Worm (Caenorhabditis elegans) whole organism, L4 larva: ENCODE measurements around the gene Y41G9A.17.

Experiments used
- F10B5.3 ChIP-seq: sonication (generic microtip); optimal IDR thresholded peaks from 2 replicates; lab custom pipeline; 2016; ENCODE audit warnings: mild to moderate bottlenecking, missing genetic modification characterization, missing compliant biosample characterization
- F44E2.7 ChIP-seq: fragments of 200-800 bp; sonication (Bioruptor generic); IDR thresholded peaks from 2 replicates; pipeline ENCODE4 v2.1.2; 2022; ENCODE audit warnings: missing genetic modification characterization, missing compliant biosample characterization
- F49E8.2 ChIP-seq: sonication (generic microtip); optimal IDR thresholded peaks from 2 replicates; lab custom pipeline; 2016; ENCODE audit warnings: missing compliant biosample characterization, mild to moderate bottlenecking, missing genetic modification characterization, borderline replicate concordance
- R02D3.7 ChIP-seq: fragments of 150-350 bp; sonication (generic microtip); optimal IDR thresholded peaks from 3 replicates; lab custom pipeline; 2014; ENCODE audit warnings: missing biosample characterization, missing genetic modification characterization
- Y105C5A.15 ChIP-seq: fragments of 200-800 bp; sonication (Bioruptor generic); IDR thresholded peaks from 2 replicates; pipeline ENCODE4 v1.3.6; 2022; ENCODE audit warnings: missing genetic modification characterization, missing compliant biosample characterization
- Y5F2A.4 ChIP-seq: fragments of 200-800 bp; sonication (Bioruptor generic); optimal IDR thresholded peaks from 2 replicates; lab custom pipeline; 2018; ENCODE audit warnings: mild to moderate bottlenecking, missing genetic modification characterization, missing compliant biosample characterization
- Y75B8A.6 ChIP-seq: fragments of 200-800 bp; sonication (Bioruptor generic); IDR thresholded peaks from 2 replicates; pipeline ENCODE4 v1.3.6; 2022; ENCODE audit warnings: missing genetic modification reagents, missing genetic modification characterization, missing compliant biosample characterization
- ZK546.5 ChIP-seq, 2 experiments: sonication (generic microtip); optimal IDR thresholded peaks; 2 replicates each; lab custom pipeline; 2017; ENCODE audit warnings: missing biosample characterization in 2 of 2, missing genetic modification characterization in 2 of 2
- aha-1 ChIP-seq: fragments of 150-350 bp; peaks from one replicate; lab custom pipeline; 2014; ENCODE audit warnings: missing biosample characterization, missing genetic modification characterization
- arid-1 ChIP-seq: fragments of 200-800 bp; sonication (Bioruptor generic); conservative IDR thresholded peaks from 2 replicates; pipeline ENCODE4 v1.3.6; 2022; ENCODE audit warnings: missing genetic modification reagents, missing genetic modification characterization, missing compliant biosample characterization
- cey-2 ChIP-seq: sonication (generic microtip); optimal IDR thresholded peaks from 3 replicates; lab custom pipeline; 2017; ENCODE audit warnings: missing genetic modification characterization, mild to moderate bottlenecking, missing compliant biosample characterization, antibody characterized with exemption, borderline replicate concordance; ENCODE audit not compliant: insufficient read depth
- daf-12 ChIP-seq: fragments of 150-350 bp; optimal IDR thresholded peaks from 2 replicates; lab custom pipeline; 2014; ENCODE audit warnings: missing biosample characterization, missing genetic modification reagents, missing genetic modification characterization
- daf-16 ChIP-seq, 3 experiments: sonication (generic microtip); optimal IDR thresholded peaks; 2 replicates each; lab custom pipeline; 2016 to 2017; ENCODE audit warnings: missing genetic modification characterization in 3 of 3, missing genetic modification reagents in 3 of 3, mild to moderate bottlenecking in 2 of 3, missing compliant biosample characterization in 2 of 3, missing biosample characterization in 1 of 3, moderate library complexity in 1 of 3
- daf-19 ChIP-seq: fragments of 200-800 bp; sonication (Bioruptor generic); conservative IDR thresholded peaks from 2 replicates; pipeline ENCODE4 v1.3.6; 2022; ENCODE audit warnings: missing genetic modification characterization, missing compliant biosample characterization
- dmd-6 ChIP-seq: fragments of 200-800 bp; sonication (Bioruptor generic); IDR thresholded peaks from 2 replicates; pipeline ENCODE4 v1.3.6; 2022; ENCODE audit warnings: missing genetic modification reagents, missing genetic modification characterization, missing compliant biosample characterization
- dmd-9 ChIP-seq: fragments of 200-800 bp; sonication (Bioruptor generic); IDR thresholded peaks from 2 replicates; pipeline ENCODE4 v1.3.6; 2022; ENCODE audit warnings: missing genetic modification reagents, missing genetic modification characterization, missing compliant biosample characterization
- egl-43 ChIP-seq: fragments of 200-800 bp; sonication (Bioruptor generic); IDR thresholded peaks from 2 replicates; pipeline ENCODE4 v1.3.6; 2022; ENCODE audit warnings: missing genetic modification reagents, missing genetic modification characterization, missing compliant biosample characterization
- gei-8 ChIP-seq: fragments of 200-800 bp; sonication (Bioruptor generic); optimal IDR thresholded peaks from 2 replicates; lab custom pipeline; 2018; ENCODE audit warnings: mild to moderate bottlenecking, missing genetic modification characterization, missing compliant biosample characterization
- hlh-11 ChIP-seq: fragments of 200-800 bp; sonication (Bioruptor generic); optimal IDR thresholded peaks from 2 replicates; lab custom pipeline; 2018; ENCODE audit warnings: mild to moderate bottlenecking, missing genetic modification characterization, missing compliant biosample characterization
- hlh-30 ChIP-seq: sonication (generic microtip); optimal IDR thresholded peaks from 2 replicates; lab custom pipeline; 2017; ENCODE audit warnings: antibody characterized with exemption, mild to moderate bottlenecking, missing genetic modification characterization, missing compliant biosample characterization; ENCODE audit not compliant: insufficient read depth
- hmg-1.1 ChIP-seq: fragments of 200-800 bp; sonication (Bioruptor generic); IDR thresholded peaks from 2 replicates; pipeline ENCODE4 v1.3.6; 2022; ENCODE audit warnings: missing genetic modification reagents, missing genetic modification characterization, missing compliant biosample characterization
- lin-15B ChIP-seq: fragments of 150-350 bp; sonication (generic microtip); optimal IDR thresholded peaks from 3 replicates; lab custom pipeline; 2014; ENCODE audit warnings: missing biosample characterization, missing genetic modification characterization
- mes-2 ChIP-seq: sonication (generic microtip); optimal IDR thresholded peaks from 2 replicates; lab custom pipeline; 2016; ENCODE audit warnings: missing genotype, mild to moderate bottlenecking, missing genetic modification characterization, missing compliant biosample characterization; ENCODE audit not compliant: poor library complexity, severe bottlenecking
- mxl-2 ChIP-seq: fragments of 200-800 bp; sonication (Bioruptor generic); conservative IDR thresholded peaks from 2 replicates; pipeline ENCODE4 v1.3.6; 2022; ENCODE audit warnings: missing genetic modification reagents, missing genetic modification characterization, missing compliant biosample characterization
- mxl-3 ChIP-seq: fragments of 200-800 bp; sonication (Bioruptor generic); optimal IDR thresholded peaks from 2 replicates; lab custom pipeline; 2018; ENCODE audit warnings: mild to moderate bottlenecking, missing genetic modification characterization, missing compliant biosample characterization
- nhr-111 ChIP-seq: fragments of 200-800 bp; sonication (Bioruptor generic); optimal IDR thresholded peaks from 2 replicates; lab custom pipeline; 2018; ENCODE audit warnings: mild to moderate bottlenecking, missing genetic modification characterization, missing compliant biosample characterization
- nhr-237 ChIP-seq: sonication (generic microtip); optimal IDR thresholded peaks from 2 replicates; lab custom pipeline; 2017; ENCODE audit warnings: missing biosample characterization, missing genetic modification characterization
- nhr-25 ChIP-seq: sonication (generic microtip); optimal IDR thresholded peaks from 2 replicates; lab custom pipeline; 2017; ENCODE audit warnings: missing genetic modification characterization, mild to moderate bottlenecking, missing compliant biosample characterization, antibody characterized with exemption, moderate library complexity, borderline replicate concordance; ENCODE audit not compliant: insufficient read depth
- nhr-6 ChIP-seq: fragments of 150-350 bp; optimal IDR thresholded peaks from 2 replicates; lab custom pipeline; 2014; ENCODE audit warnings: missing biosample characterization, missing genetic modification characterization
- nhr-77 ChIP-seq: fragments of 150-350 bp; optimal IDR thresholded peaks from 2 replicates; lab custom pipeline; 2014; ENCODE audit warnings: missing biosample characterization, missing genetic modification characterization
- pqm-1 ChIP-seq: sonication (generic microtip); optimal IDR thresholded peaks from 2 replicates; lab custom pipeline; 2017; ENCODE audit warnings: missing biosample characterization, missing genetic modification characterization
- rbr-2 ChIP-seq: sonication (generic microtip); optimal IDR thresholded peaks from 2 replicates; lab custom pipeline; 2016; ENCODE audit warnings: missing genotype, missing genetic modification characterization, missing compliant biosample characterization
- saeg-2 ChIP-seq: fragments of 200-800 bp; sonication (Bioruptor generic); IDR thresholded peaks from 2 replicates; pipeline ENCODE4 v1.3.6; 2022; ENCODE audit warnings: missing genetic modification reagents, missing genetic modification characterization, missing compliant biosample characterization
- set-16 ChIP-seq: fragments of 200-800 bp; sonication (Bioruptor generic); IDR thresholded peaks from 2 replicates; pipeline ENCODE4 v1.3.6; 2022; ENCODE audit warnings: missing genetic modification reagents, missing genetic modification characterization, missing compliant biosample characterization
- skn-1 ChIP-seq: fragments of 150-350 bp; optimal IDR thresholded peaks from 2 replicates; lab custom pipeline; 2014; ENCODE audit warnings: missing biosample characterization, missing genetic modification characterization
- snpc-4 ChIP-seq: fragments of 150-350 bp; optimal IDR thresholded peaks from 2 replicates; lab custom pipeline; 2014; ENCODE audit warnings: missing biosample characterization, missing genetic modification characterization
- spr-1 ChIP-seq: sonication (generic microtip); optimal IDR thresholded peaks from 2 replicates; lab custom pipeline; 2016; ENCODE audit warnings: mild to moderate bottlenecking, missing genetic modification characterization, missing compliant biosample characterization
- spr-3 ChIP-seq: fragments of 200-800 bp; sonication (Bioruptor generic); optimal IDR thresholded peaks from 2 replicates; lab custom pipeline; 2018; ENCODE audit warnings: mild to moderate bottlenecking, missing genetic modification characterization, missing compliant biosample characterization
- tra-1 ChIP-seq: fragments of 200-800 bp; sonication (Bioruptor generic); IDR thresholded peaks from 2 replicates; pipeline ENCODE4 v1.3.6; 2022; ENCODE audit warnings: missing genetic modification reagents, missing genetic modification characterization, missing compliant biosample characterization
- unc-39 ChIP-seq: sonication (generic microtip); optimal IDR thresholded peaks from 2 replicates; lab custom pipeline; 2017; ENCODE audit warnings: missing biosample characterization, missing genetic modification characterization
- unc-62 ChIP-seq, 3 experiments: fragments of 150-350 bp in 1 of 3; sonication (generic microtip); optimal IDR thresholded peaks in 2 of 3; peaks in 1 of 3; 1 replicate in 1 of 3; 2 replicates in 2 of 3; lab custom pipeline; 2014 to 2017; ENCODE audit warnings: missing biosample characterization in 3 of 3, missing genetic modification characterization in 3 of 3, missing genetic modification reagents in 3 of 3, missing genotype in 1 of 3
- zfp-2 ChIP-seq: sonication (generic microtip); optimal IDR thresholded peaks from 2 replicates; lab custom pipeline; 2016; ENCODE audit warnings: mild to moderate bottlenecking, missing genetic modification characterization, missing compliant biosample characterization
- zip-2 ChIP-seq: fragments of 150-350 bp; optimal IDR thresholded peaks from 2 replicates; lab custom pipeline; 2014; ENCODE audit warnings: missing biosample characterization, missing genetic modification characterization

The Y41G9A.17 gene

ce11 chrX:3048696-3049095 is 49.1 kb upstream of the Y41G9A.17 start:
- TF ChIP-seq mes-2 (tag; lab: Kevin White, UChicago): no peak
- peak; percentile 9 for TF ChIP-seq aha-1 (tag; lab: Kevin White, UChicago)
- no peak for TF ChIP-seq daf-19 (GFP tag; lab: Robert Waterston, UW)
- no peak for TF ChIP-seq daf-12 (tag; lab: Kevin White, UChicago)

ce11 chrX:3047224-3047623 is 47.7 kb upstream of the Y41G9A.17 start:
- TF ChIP-seq gei-8: no peak
- TF ChIP-seq nhr-25 (tag; lab: Kevin White, UChicago): no peak
- peak; percentile 25 for TF ChIP-seq aha-1 (tag; lab: Kevin White, UChicago)
- TF ChIP-seq pqm-1 (tag; lab: Kevin White, UChicago): peak; percentile 28
- no peak for TF ChIP-seq daf-16 (GFP tag; optimal IDR thresholded peaks at IDR 0.05; lab: Kevin White, UChicago)
- peak; percentile 4 for TF ChIP-seq daf-16 (tag; optimal IDR thresholded peaks at IDR 0.05; lab: Kevin White, UChicago)
- TF ChIP-seq dmd-6: peak; percentile 40; the same call in 1 of the 2 replicates
- no peak for TF ChIP-seq unc-39 (tag; lab: Kevin White, UChicago)

- TF ChIP-seq dmd-6: peak; percentile 74
- 0 out of 2 replicates have a peak, but pooled peaks have one; percentile 5 for TF ChIP-seq tra-1 (GFP tag; lab: Robert Waterston, UW)
- TF ChIP-seq Y5F2A.4: no peak
- TF ChIP-seq egl-43 (GFP tag; lab: Robert Waterston, UW): no peak
- TF ChIP-seq hlh-11: peak; percentile 19
Observed at ce11 chrX:3045466-3045865, 45.9 kb upstream of the Y41G9A.17 start, which contains the start of gene cnnm-3. cnnm-3 (minus strand) TSS chrX:3045847.

- TF ChIP-seq Y105C5A.15 (no peak), set-16 (GFP tag; lab: Robert Waterston, UW) (peak; percentile 83), spr-3 (no peak), spr-1 (no peak), R02D3.7 (tag; lab: Kevin White, UChicago) (no peak), gei-8 (no peak), egl-43 (GFP tag; lab: Robert Waterston, UW) (no peak), F10B5.3 (tag; lab: Kevin White, UChicago) (no peak), nhr-6 (tag; lab: Kevin White, UChicago) (no peak), nhr-237 (tag; lab: Kevin White, UChicago) (no peak), F44E2.7 (no peak), lin-15B (tag; lab: Kevin White, UChicago) (no peak), Y75B8A.6 (GFP tag; lab: Robert Waterston, UW) (no peak), arid-1 (GFP tag; lab: Robert Waterston, UW) (no peak), snpc-4 (no peak), aha-1 (tag; lab: Kevin White, UChicago) (peak; percentile 69), dmd-9 (no peak), mes-2 (tag; lab: Kevin White, UChicago) (no peak), ZK546.5 (tag; optimal IDR thresholded peaks at IDR 0.05; lab: Kevin White, UChicago) (no peak), F49E8.2 (no peak), rbr-2 (tag; lab: Kevin White, UChicago) (no peak), mxl-3 (GFP tag; lab: Kevin White, UChicago) (peak; percentile 28), hmg-1.1 (0 out of 2 replicates have a peak, but pooled peaks have one; percentile 40), nhr-25 (tag; lab: Kevin White, UChicago) (no peak), unc-62 (GFP tag; optimal IDR thresholded peaks at IDR 0.05 in 1 of 2; lab: Kevin White, UChicago) (peak in 1 of 2 experiments; percentile 14), unc-62 (tag; optimal IDR thresholded peaks at IDR 0.05; lab: Kevin White, UChicago) (no peak), nhr-111 (GFP tag; lab: Kevin White, UChicago) (no peak), mxl-2 (GFP tag; lab: Robert Waterston, UW) (no peak), skn-1 (tag; lab: Kevin White, UChicago) (no peak), zip-2 (no peak), cey-2 (no peak), nhr-77 (tag; lab: Kevin White, UChicago) (no peak), saeg-2 (GFP tag; lab: Robert Waterston, UW) (no peak), unc-39 (tag; lab: Kevin White, UChicago) (no peak), hlh-30 (peak; percentile 22), zfp-2 (tag; lab: Kevin White, UChicago) (no peak), pqm-1 (tag; lab: Kevin White, UChicago) (no peak)
Observed at ce11 chrX:3040609-3041008, 41.1 kb upstream of the Y41G9A.17 start.
